Fruit fly (Drosophila melanogaster) whole organism, embryonic: Measurements from ENCODE around the gene CG12659.

Source experiments
- Abd-B ChIP-seq: fragments of 200-800 bp; sonication (Bioruptor generic); optimal IDR thresholded peaks from 2 replicates; lab custom pipeline; 2018; ENCODE audit warnings: missing biosample characterization, mild to moderate bottlenecking, missing genetic modification characterization, moderate library complexity
- Antp ChIP-seq: fragments of 200-800 bp; sonication (Bioruptor generic); optimal IDR thresholded peaks from 3 replicates; lab custom pipeline; 2016; ENCODE audit warnings: missing biosample characterization, missing genetic modification characterization
- BEAF-32 ChIP-seq: fragments of 200-800 bp; sonication (Bioruptor generic); optimal IDR thresholded peaks from 3 replicates; lab custom pipeline; 2017; ENCODE audit warnings: missing biosample characterization, missing genetic modification characterization, mild to moderate bottlenecking, moderate library complexity, missing genetic modification reagents
- Bteb2 ChIP-seq: fragments of 200-800 bp; sonication (Bioruptor generic); optimal IDR thresholded peaks from 2 replicates; lab custom pipeline; 2016; ENCODE audit warnings: missing biosample characterization, missing genetic modification characterization
- CG1024 ChIP-seq: fragments of 200-800 bp; sonication (Bioruptor generic); IDR thresholded peaks from 2 replicates; pipeline ENCODE4 v1.3.6; 2022; ENCODE audit warnings: missing biosample characterization, missing genetic modification characterization
- CG10321 ChIP-seq: fragments of 200-800 bp; sonication (Bioruptor generic); IDR thresholded peaks from 2 replicates; pipeline ENCODE4 v1.3.6; 2022; ENCODE audit warnings: missing biosample characterization, missing genetic modification characterization
- CG10959 ChIP-seq: fragments of 200-800 bp; sonication (Bioruptor generic); IDR thresholded peaks from 2 replicates; pipeline ENCODE4 v1.3.6; 2022; ENCODE audit warnings: missing biosample characterization, missing genetic modification characterization
- CG12219 ChIP-seq: fragments of 200-800 bp; sonication (Bioruptor generic); optimal IDR thresholded peaks from 3 replicates; lab custom pipeline; 2018; ENCODE audit warnings: missing biosample characterization, mild to moderate bottlenecking, missing genetic modification characterization
- CG13424 ChIP-seq: fragments of 200-800 bp; sonication (Bioruptor generic); optimal IDR thresholded peaks from 2 replicates; lab custom pipeline; 2019; ENCODE audit warnings: missing biosample characterization, mild to moderate bottlenecking, missing genetic modification characterization, moderate library complexity
- CG1647 ChIP-seq: fragments of 200-800 bp; sonication (Bioruptor generic); optimal IDR thresholded peaks from 3 replicates; lab custom pipeline; 2016; ENCODE audit warnings: missing biosample characterization, missing genetic modification characterization
- CG2875 ChIP-seq: fragments of 200-800 bp; sonication (Bioruptor generic); optimal IDR thresholded peaks from 2 replicates; lab custom pipeline; 2017; ENCODE audit warnings: missing biosample characterization, mild to moderate bottlenecking, missing genetic modification characterization, missing genetic modification reagents
- CG30431 ChIP-seq: fragments of 200-800 bp; sonication (Bioruptor generic); optimal IDR thresholded peaks from 2 replicates; lab custom pipeline; 2017; ENCODE audit warnings: missing biosample characterization, missing genetic modification characterization
- CG32767 ChIP-seq: fragments of 200-800 bp; sonication (Bioruptor generic); IDR thresholded peaks from 2 replicates; pipeline ENCODE4 v1.3.6; 2022; ENCODE audit warnings: missing biosample characterization, missing genetic modification characterization
- CG34422 ChIP-seq: fragments of 200-800 bp; sonication (Bioruptor generic); IDR thresholded peaks from 3 replicates; pipeline ENCODE4 v1.3.6; 2022; ENCODE audit warnings: missing biosample characterization, missing genetic modification characterization
- CG6654 ChIP-seq: fragments of 200-800 bp; sonication (Bioruptor generic); optimal IDR thresholded peaks from 2 replicates; lab custom pipeline; 2017; ENCODE audit warnings: missing biosample characterization, mild to moderate bottlenecking, missing genetic modification characterization
- CG7839 ChIP-seq: fragments of 200-800 bp; sonication (Bioruptor generic); optimal IDR thresholded peaks from 3 replicates; lab custom pipeline; 2018; ENCODE audit warnings: missing biosample characterization, mild to moderate bottlenecking, missing genetic modification characterization, moderate library complexity
- CG7928 ChIP-seq: fragments of 200-800 bp; sonication (Bioruptor generic); optimal IDR thresholded peaks from 2 replicates; lab custom pipeline; 2017; ENCODE audit warnings: missing biosample characterization, mild to moderate bottlenecking, missing genetic modification characterization
- CG8388 ChIP-seq: fragments of 200-800 bp; sonication (Bioruptor generic); optimal IDR thresholded peaks from 2 replicates; lab custom pipeline; 2019; ENCODE audit warnings: missing biosample characterization, mild to moderate bottlenecking, missing genetic modification characterization, moderate library complexity
- CG8924 ChIP-seq: fragments of 200-800 bp; optimal IDR thresholded peaks from 3 replicates; lab custom pipeline; 2019; ENCODE audit warnings: missing biosample characterization, mild to moderate bottlenecking, missing genetic modification characterization, moderate library complexity
- CG9437 ChIP-seq: fragments of 200-800 bp; sonication (Bioruptor generic); optimal IDR thresholded peaks from 2 replicates; lab custom pipeline; 2018; ENCODE audit warnings: missing biosample characterization, mild to moderate bottlenecking, missing genetic modification characterization
- D19A ChIP-seq: fragments of 200-800 bp; optimal IDR thresholded peaks from 3 replicates; lab custom pipeline; 2019; ENCODE audit warnings: missing biosample characterization, mild to moderate bottlenecking, missing genetic modification characterization, moderate library complexity
- Doc2 ChIP-seq: fragments of 200-800 bp; sonication (Bioruptor generic); IDR thresholded peaks from 2 replicates; pipeline ENCODE4 v1.3.6; 2022; ENCODE audit warnings: missing biosample characterization, missing genetic modification characterization
- Gug ChIP-seq: fragments of 200-800 bp; sonication (Bioruptor generic); IDR thresholded peaks from 4 replicates; pipeline ENCODE4 v1.3.6; 2022; ENCODE audit warnings: missing biosample characterization, missing genetic modification characterization
- HLHmδ ChIP-seq: fragments of 200-800 bp; sonication (Bioruptor generic); optimal IDR thresholded peaks from 2 replicates; lab custom pipeline; 2018; ENCODE audit warnings: missing biosample characterization, mild to moderate bottlenecking, missing genetic modification characterization, moderate library complexity
- Myb ChIP-seq: fragments of 200-800 bp; sonication (Bioruptor generic); optimal IDR thresholded peaks from 2 replicates; lab custom pipeline; 2016; ENCODE audit warnings: missing biosample characterization, missing genetic modification characterization
- Pdp1 ChIP-seq, 2 experiments: fragments of 200-800 bp; sonication (Bioruptor generic); optimal IDR thresholded peaks; 3 replicates each; lab custom pipeline; 2016; ENCODE audit warnings: missing biosample characterization in 2 of 2, missing genetic modification characterization in 2 of 2, mild to moderate bottlenecking in 1 of 2, moderate library complexity in 1 of 2
- Stat92E ChIP-seq, 3 experiments: fragments of >200 bp in 2 of 3; fragments of 200-800 bp in 1 of 3; sonication (Bioruptor generic) in 1 of 3; optimal IDR thresholded peaks; 2 replicates each; lab custom pipeline; 2017 to 2019; ENCODE audit warnings: missing biosample characterization in 3 of 3, missing genetic modification characterization in 3 of 3, mild to moderate bottlenecking in 1 of 3, moderate library complexity in 1 of 3
- Trl ChIP-seq, 3 experiments: fragments of >200 bp in 2 of 3; fragments of 200-800 bp in 1 of 3; sonication (Bioruptor generic) in 1 of 3; optimal IDR thresholded peaks; 2 replicates in 1 of 3; 3 replicates in 2 of 3; lab custom pipeline; 2016 to 2017; ENCODE audit warnings: missing biosample characterization in 1 of 3, missing genetic modification characterization in 1 of 3
- Usf ChIP-seq: fragments of 200-800 bp; sonication (Bioruptor generic); optimal IDR thresholded peaks from 2 replicates; lab custom pipeline; 2017; ENCODE audit warnings: missing genotype, missing biosample characterization, missing genetic modification characterization
- Vsx1 ChIP-seq: fragments of 200-800 bp; sonication (Bioruptor generic); optimal IDR thresholded peaks from 2 replicates; lab custom pipeline; 2017; ENCODE audit warnings: missing biosample characterization, mild to moderate bottlenecking, missing genetic modification characterization, missing genetic modification reagents
- bsh ChIP-seq, 2 experiments: fragments of 200-800 bp; sonication (Bioruptor generic); optimal IDR thresholded peaks; 2 replicates each; lab custom pipeline; 2017 to 2018; ENCODE audit warnings: mild to moderate bottlenecking in 2 of 2, missing biosample characterization in 2 of 2, missing genetic modification characterization in 2 of 2, moderate library complexity in 1 of 2
- cg ChIP-seq: fragments of 200-800 bp; sonication (Bioruptor generic); optimal IDR thresholded peaks from 3 replicates; lab custom pipeline; 2019; ENCODE audit warnings: missing biosample characterization, mild to moderate bottlenecking, missing genetic modification characterization, moderate library complexity
- dysf ChIP-seq: fragments of 200-800 bp; sonication (Bioruptor generic); IDR thresholded peaks from 3 replicates; pipeline ENCODE4 v1.3.6; 2022; ENCODE audit warnings: missing biosample characterization, missing genetic modification characterization
- gcm ChIP-seq: fragments of 200-800 bp; sonication (Bioruptor generic); optimal IDR thresholded peaks from 2 replicates; lab custom pipeline; 2019; ENCODE audit warnings: missing biosample characterization, mild to moderate bottlenecking, missing genetic modification characterization, moderate library complexity
- ind ChIP-seq: fragments of 200-800 bp; sonication (Bioruptor generic); optimal IDR thresholded peaks from 3 replicates; lab custom pipeline; 2016; ENCODE audit warnings: missing biosample characterization, missing genetic modification characterization
- lola ChIP-seq, 3 experiments: fragments of >200 bp in 2 of 3; fragments of 200-800 bp in 1 of 3; sonication (Bioruptor generic) in 1 of 3; optimal IDR thresholded peaks; 2 replicates each; lab custom pipeline; 2017 to 2019; ENCODE audit warnings: missing biosample characterization in 3 of 3, missing genetic modification characterization in 3 of 3, mild to moderate bottlenecking in 1 of 3, moderate library complexity in 1 of 3
- maf-S ChIP-seq: fragments of 200-800 bp; sonication (Bioruptor generic); optimal IDR thresholded peaks from 2 replicates; lab custom pipeline; 2016; ENCODE audit warnings: missing biosample characterization, missing genetic modification characterization
- mam ChIP-seq: fragments of 200-800 bp; sonication (Bioruptor generic); optimal IDR thresholded peaks from 3 replicates; lab custom pipeline; 2016; ENCODE audit warnings: missing biosample characterization, missing genetic modification characterization
- nau ChIP-seq: fragments of 200-800 bp; sonication (Bioruptor generic); optimal IDR thresholded peaks from 3 replicates; lab custom pipeline; 2017; ENCODE audit warnings: missing biosample characterization, mild to moderate bottlenecking, missing genetic modification characterization, missing genetic modification reagents
- nom ChIP-seq: fragments of 200-800 bp; sonication (Bioruptor generic); optimal IDR thresholded peaks from 2 replicates; lab custom pipeline; 2017; ENCODE audit warnings: missing biosample characterization, missing genetic modification characterization, mild to moderate bottlenecking, moderate library complexity, missing genetic modification reagents
- pita ChIP-seq: fragments of 200-800 bp; sonication (Bioruptor generic); optimal IDR thresholded peaks from 2 replicates; lab custom pipeline; 2017; ENCODE audit warnings: missing biosample characterization, mild to moderate bottlenecking, missing genetic modification characterization
- ro ChIP-seq: fragments of 200-800 bp; sonication (Bioruptor generic); IDR thresholded peaks from 2 replicates; pipeline ENCODE4 v1.3.6; 2022; ENCODE audit warnings: missing biosample characterization, missing genetic modification characterization
- row ChIP-seq: fragments of 200-800 bp; sonication (Bioruptor generic); IDR thresholded peaks from 3 replicates; pipeline ENCODE4 v1.3.6; 2022; ENCODE audit warnings: missing biosample characterization, missing genetic modification characterization
- slou ChIP-seq: fragments of 200-800 bp; sonication (Bioruptor generic); optimal IDR thresholded peaks from 3 replicates; lab custom pipeline; 2016; ENCODE audit warnings: missing biosample characterization, missing genetic modification characterization
- sob ChIP-seq: fragments of 200-800 bp; sonication (Bioruptor generic); IDR thresholded peaks from 2 replicates; pipeline ENCODE4 v1.3.6; 2022; ENCODE audit warnings: missing biosample characterization, missing genetic modification characterization
- stc ChIP-seq: fragments of 200-800 bp; sonication (Bioruptor generic); IDR thresholded peaks from 2 replicates; pipeline ENCODE4 v1.3.6; 2022; ENCODE audit warnings: missing biosample characterization, missing genetic modification characterization
- tap ChIP-seq: fragments of 200-800 bp; optimal IDR thresholded peaks from 3 replicates; lab custom pipeline; 2019; ENCODE audit warnings: missing biosample characterization, mild to moderate bottlenecking, missing genetic modification characterization, moderate library complexity
- twi ChIP-seq: fragments of 200-800 bp; optimal IDR thresholded peaks from 2 replicates; lab custom pipeline; 2019; ENCODE audit warnings: missing biosample characterization, mild to moderate bottlenecking, missing genetic modification characterization, moderate library complexity

CG12659 gene

DNA sequence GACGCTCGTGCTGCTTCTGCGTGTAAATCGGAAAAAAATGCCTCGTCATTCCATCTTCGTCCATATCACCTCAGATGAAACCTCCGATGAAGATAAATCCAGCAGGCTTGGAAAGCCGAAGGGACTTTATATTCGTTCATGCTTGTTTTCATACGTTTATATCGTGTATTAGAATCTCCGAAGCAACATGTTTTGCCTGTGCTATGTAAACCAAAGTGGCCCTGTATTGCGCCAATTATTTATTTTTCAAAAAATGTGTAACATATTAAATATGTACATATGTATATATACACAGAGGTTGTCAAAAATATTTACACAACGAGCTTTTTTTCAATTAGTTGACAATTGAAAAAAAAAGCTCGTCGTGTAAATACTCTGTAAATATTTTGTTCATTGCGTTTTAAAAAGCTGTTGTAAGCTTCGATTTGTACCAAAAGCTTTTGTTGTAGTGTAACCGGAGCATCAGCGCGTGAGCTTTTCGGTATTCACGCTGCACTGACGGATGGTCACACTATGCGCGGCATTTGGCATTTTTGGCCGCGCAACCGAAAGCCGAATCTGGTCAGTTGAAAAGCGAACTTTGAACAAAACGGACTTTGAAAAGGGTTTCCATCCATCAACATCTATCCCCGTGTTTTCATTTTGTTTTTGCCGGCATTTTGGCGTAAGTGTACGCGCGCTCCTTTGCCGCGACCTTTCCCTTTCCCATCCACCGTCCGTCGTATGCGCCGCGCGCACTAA is 17.6 kb downstream of the CG12659 start, which contains the start of gene CG12065 (continued):
- TF ChIP-seq bsh (GFP tag; optimal IDR thresholded peaks at IDR 0.05; lab: Kevin White, UChicago) (peak in 1 of 2 experiments; percentile 84), CG9437 (GFP tag; lab: Kevin White, UChicago) (no peak), Doc2 (no peak), Gug (GFP tag; lab: Robert Waterston, UW) (no peak), CG1024 (GFP tag; lab: Robert Waterston, UW) (no peak), CG6654 (GFP tag; lab: Kevin White, UChicago) (no peak), CG12219 (no peak), nau (GFP tag; lab: Kevin White, UChicago) (peak; percentile 10), CG34422 (GFP tag; lab: Robert Waterston, UW) (peak; percentile 39; the same call in 1 of the 3 replicates), Trl (optimal IDR thresholded peaks at IDR 0.05; lab: Kevin White, UChicago) (no peak), Trl (GFP tag; optimal IDR thresholded peaks at IDR 0.05; lab: Kevin White, UChicago) (no peak), nom (GFP tag; lab: Kevin White, UChicago) (peak; percentile 43), CG7928 (no peak), pita (GFP tag; lab: Kevin White, UChicago) (peak; percentile 42), Abd-B (GFP tag; lab: Kevin White, UChicago) (peak; percentile 32), Vsx1 (peak; percentile 32), lola (GFP tag; optimal IDR thresholded peaks at IDR 0.05; lab: Kevin White, UChicago) (peak in 1 of 3 experiments; percentile 44), D19A (tag; lab: Kevin White, UChicago) (peak; percentile 31), cg (no peak), gcm (GFP tag; lab: Kevin White, UChicago) (peak; percentile 47), CG8924 (tag; lab: Kevin White, UChicago) (no peak), CG1647 (GFP tag; lab: Kevin White, UChicago) (no peak), Usf (GFP tag; lab: Kevin White, UChicago) (no peak), maf-S (GFP tag; lab: Kevin White, UChicago) (no peak), slou (GFP tag; lab: Kevin White, UChicago) (no peak), sob (no peak; the same call in 1 of the 2 replicates), Myb (peak; percentile 69), CG2875 (GFP tag; lab: Kevin White, UChicago) (peak; percentile 53), Pdp1 (GFP tag; optimal IDR thresholded peaks at IDR 0.05; lab: Kevin White, UChicago) (peak in 1 of 2 experiments; percentile 26), dysf (GFP tag; lab: Robert Waterston, UW) (no peak; the same call in 2 of the 3 replicates), Antp (no peak), stc (GFP tag; lab: Robert Waterston, UW) (no peak), row (GFP tag; lab: Robert Waterston, UW) (no peak), Bteb2 (GFP tag; lab: Kevin White, UChicago) (no peak), CG7839 (peak; percentile 31), CG13424 (tag; lab: Kevin White, UChicago) (peak; percentile 65), CG10321 (no peak), ind (no peak), Stat92E (GFP tag; optimal IDR thresholded peaks at IDR 0.05; lab: Kevin White, UChicago) (peak in 1 of 3 experiments; percentile 35), HLHmδ (GFP tag; lab: Kevin White, UChicago) (no peak), ro (GFP tag; lab: Robert Waterston, UW) (no peak), CG8388 (GFP tag; lab: Kevin White, UChicago) (peak; percentile 54), CG32767 (GFP tag; lab: Robert Waterston, UW) (0 out of 2 replicates have a peak, but pooled peaks have one; percentile 11), CG30431 (GFP tag; lab: Kevin White, UChicago) (no peak), mam (GFP tag; lab: Kevin White, UChicago) (no peak), tap (tag; lab: Kevin White, UChicago) (peak; percentile 69), CG10959 (GFP tag; lab: Robert Waterston, UW) (no peak), BEAF-32 (peak; percentile 22), twi (tag; lab: Kevin White, UChicago) (peak; percentile 41)
